Fruit fly (Drosophila melanogaster): ENCODE results near the gene CG13367.

The CG13367 gene

DNA sequence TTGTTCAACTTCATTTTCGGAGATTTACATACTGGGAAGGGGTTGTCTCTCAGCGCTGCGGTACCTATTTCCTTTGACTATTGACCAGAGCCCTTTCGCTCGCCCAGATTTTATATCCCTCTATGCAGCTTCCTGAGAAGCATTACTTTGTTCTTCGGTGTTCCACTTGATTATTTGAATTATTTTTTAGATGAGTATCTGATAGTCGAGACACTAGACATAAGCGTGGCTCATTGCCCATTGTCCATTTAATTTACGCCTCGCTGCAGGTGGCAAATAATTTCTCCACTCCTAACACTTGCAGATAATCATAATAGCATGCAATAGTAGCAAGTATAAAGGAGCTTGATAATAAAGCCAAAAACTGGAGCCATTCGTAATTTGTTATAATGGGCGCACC lies 50.2 kb downstream of the CG13367 start:
- TF ChIP-seq dmrt93B (GFP tag; optimal IDR thresholded peaks at IDR 0.05) (no peak), N (GFP tag; optimal IDR thresholded peaks at IDR 0.05) (no peak), CG32264 (GFP tag; optimal IDR thresholded peaks at IDR 0.05) (no peak), OdsH (GFP tag; optimal IDR thresholded peaks at IDR 0.05) (no peak), rgr (GFP tag; optimal IDR thresholded peaks at IDR 0.05) (no peak), fru (GFP tag; optimal IDR thresholded peaks at IDR 0.05) (no peak), Abd-B (GFP tag; optimal IDR thresholded peaks at IDR 0.05) (no peak), dl (GFP tag; optimal IDR thresholded peaks at IDR 0.05; ENCODE audit: insufficient read depth in 1 of 2, partially characterized antibody in 2 of 2) (no peak), Dfd (GFP tag; optimal IDR thresholded peaks at IDR 0.05) (no peak), Jra (GFP tag; optimal IDR thresholded peaks at IDR 0.05) (no peak), Hr78 (GFP tag; optimal IDR thresholded peaks at IDR 0.05) (no peak), Myc (optimal IDR thresholded peaks at IDR 0.05) (no peak), lola (GFP tag; optimal IDR thresholded peaks at IDR 0.05) (no peak), woc (GFP tag; optimal IDR thresholded peaks at IDR 0.05) (no peak)

Data from whole organism, wandering third instar larva.